Worm (Caenorhabditis elegans) whole organism, young adult: Measurements from ENCODE around the gene C54C6.11.

Source experiments
- F57C9.4 ChIP-seq: sonication (generic microtip); optimal IDR thresholded peaks from 2 replicates; lab custom pipeline; 2017; ENCODE audit warnings: mild to moderate bottlenecking, missing genetic modification characterization, missing compliant biosample characterization
- akir-1 ChIP-seq: fragments of 200-800 bp; sonication (Bioruptor generic); optimal IDR thresholded peaks from 2 replicates; lab custom pipeline; 2018; ENCODE audit warnings: mild to moderate bottlenecking, missing genetic modification characterization, moderate library complexity, missing compliant biosample characterization
- athp-1 ChIP-seq: sonication (generic microtip); optimal IDR thresholded peaks from 2 replicates; lab custom pipeline; 2017; ENCODE audit warnings: mild to moderate bottlenecking, missing genetic modification characterization, missing compliant biosample characterization
- ceh-40 ChIP-seq: fragments of 200-800 bp; sonication (Bioruptor generic); IDR thresholded peaks from 2 replicates; pipeline ENCODE4 v1.3.6; 2022; ENCODE audit warnings: missing genetic modification characterization, missing compliant biosample characterization
- egrh-3 ChIP-seq: fragments of 200-800 bp; sonication (Bioruptor generic); IDR thresholded peaks from 2 replicates; pipeline ENCODE4 v1.3.6; 2022; ENCODE audit warnings: missing genetic modification reagents, missing genetic modification characterization, missing compliant biosample characterization
- hrde-1 ChIP-seq: sonication (generic microtip); optimal IDR thresholded peaks from 2 replicates; lab custom pipeline; 2016; ENCODE audit warnings: missing genetic modification characterization, mild to moderate bottlenecking, missing compliant biosample characterization, moderate library complexity, missing genotype, missing genetic modification reagents, borderline replicate concordance
- lir-1 ChIP-seq: fragments of 200-800 bp; sonication (Bioruptor generic); conservative IDR thresholded peaks from 2 replicates; pipeline ENCODE4 v1.3.6; 2022; ENCODE audit warnings: missing genetic modification reagents, missing genetic modification characterization, missing compliant biosample characterization
- madf-10 ChIP-seq: sonication (generic microtip); optimal IDR thresholded peaks from 2 replicates; lab custom pipeline; 2016; ENCODE audit warnings: mild to moderate bottlenecking, missing genetic modification characterization, missing compliant biosample characterization
- sea-2 ChIP-seq: fragments of 200-800 bp; sonication (Bioruptor generic); IDR thresholded peaks from 2 replicates; pipeline ENCODE4 v1.3.6; 2022; ENCODE audit warnings: missing genetic modification characterization, missing compliant biosample characterization
- sptf-2 ChIP-seq: fragments of 200-800 bp; sonication (Bioruptor generic); optimal IDR thresholded peaks from 2 replicates; lab custom pipeline; 2018; ENCODE audit warnings: mild to moderate bottlenecking, missing genetic modification characterization, missing compliant biosample characterization
- ztf-18 ChIP-seq: sonication (generic microtip); optimal IDR thresholded peaks from 2 replicates; lab custom pipeline; 2016; ENCODE audit warnings: missing genotype, mild to moderate bottlenecking, missing genetic modification characterization, missing compliant biosample characterization

- TF ChIP-seq ceh-40 = no peak
- TF ChIP-seq hrde-1 (tag; lab: Kevin White, UChicago) = no peak
- no peak for TF ChIP-seq F57C9.4 (tag; lab: Kevin White, UChicago)
- TF ChIP-seq athp-1 (tag; lab: Kevin White, UChicago) = no peak
- no peak for TF ChIP-seq akir-1 (GFP tag; lab: Kevin White, UChicago)
- no peak for TF ChIP-seq ztf-18 (tag; lab: Kevin White, UChicago)
- no peak for TF ChIP-seq madf-10 (tag; lab: Kevin White, UChicago)
- TF ChIP-seq lir-1 (GFP tag; lab: Robert Waterston, UW) = no peak
- no peak for TF ChIP-seq sptf-2 (GFP tag; lab: Kevin White, UChicago)
- TF ChIP-seq sea-2 = no peak
- TF ChIP-seq egrh-3 (GFP tag; lab: Robert Waterston, UW) = no peak
These were observed 5.0 kb upstream of the C54C6.11 start for ce11 chrIII:3543071-3543470.
